Worm (Caenorhabditis elegans) whole organism, L4 larva: Measurements from ENCODE around the gene lin-5.

Experiments used
- F10B5.3 ChIP-seq: sonication (generic microtip); optimal IDR thresholded peaks from 2 replicates; lab custom pipeline; 2016; ENCODE audit warnings: mild to moderate bottlenecking, missing genetic modification characterization, missing compliant biosample characterization
- R02D3.7 ChIP-seq: fragments of 150-350 bp; sonication (generic microtip); optimal IDR thresholded peaks from 3 replicates; lab custom pipeline; 2014; ENCODE audit warnings: missing biosample characterization, missing genetic modification characterization
- T26A8.4 ChIP-seq: fragments of 200-800 bp; sonication (Bioruptor generic); IDR thresholded peaks from 2 replicates; pipeline ENCODE4 v1.3.6; 2022; ENCODE audit warnings: missing genetic modification characterization, missing compliant biosample characterization
- Y5F2A.4 ChIP-seq: fragments of 200-800 bp; sonication (Bioruptor generic); optimal IDR thresholded peaks from 2 replicates; lab custom pipeline; 2018; ENCODE audit warnings: mild to moderate bottlenecking, missing genetic modification characterization, missing compliant biosample characterization
- ZK546.5 ChIP-seq, 2 experiments: sonication (generic microtip); optimal IDR thresholded peaks; 2 replicates each; lab custom pipeline; 2017; ENCODE audit warnings: missing biosample characterization in 2 of 2, missing genetic modification characterization in 2 of 2
- ceh-44 ChIP-seq: fragments of 200-800 bp; sonication (Bioruptor generic); IDR thresholded peaks from 2 replicates; pipeline ENCODE4 v1.3.6; 2022; ENCODE audit warnings: missing genetic modification reagents, missing genetic modification characterization, missing compliant biosample characterization
- cey-2 ChIP-seq: sonication (generic microtip); optimal IDR thresholded peaks from 3 replicates; lab custom pipeline; 2017; ENCODE audit warnings: missing genetic modification characterization, mild to moderate bottlenecking, missing compliant biosample characterization, antibody characterized with exemption, borderline replicate concordance; ENCODE audit not compliant: insufficient read depth
- daf-16 ChIP-seq, 3 experiments: sonication (generic microtip); optimal IDR thresholded peaks; 2 replicates each; lab custom pipeline; 2016 to 2017; ENCODE audit warnings: missing genetic modification characterization in 3 of 3, missing genetic modification reagents in 3 of 3, mild to moderate bottlenecking in 2 of 3, missing compliant biosample characterization in 2 of 3, missing biosample characterization in 1 of 3, moderate library complexity in 1 of 3
- dmd-8 ChIP-seq: fragments of 200-800 bp; sonication (Bioruptor generic); IDR thresholded peaks from 2 replicates; pipeline ENCODE4 v1.3.6; 2022; ENCODE audit warnings: missing genetic modification characterization, missing compliant biosample characterization
- dve-1 ChIP-seq: sonication (generic microtip); optimal IDR thresholded peaks from 2 replicates; lab custom pipeline; 2017; ENCODE audit warnings: antibody characterized with exemption, mild to moderate bottlenecking, missing genetic modification characterization, missing compliant biosample characterization; ENCODE audit not compliant: insufficient read depth
- egl-43 ChIP-seq: fragments of 200-800 bp; sonication (Bioruptor generic); IDR thresholded peaks from 2 replicates; pipeline ENCODE4 v1.3.6; 2022; ENCODE audit warnings: missing genetic modification reagents, missing genetic modification characterization, missing compliant biosample characterization
- hlh-11 ChIP-seq: fragments of 200-800 bp; sonication (Bioruptor generic); optimal IDR thresholded peaks from 2 replicates; lab custom pipeline; 2018; ENCODE audit warnings: mild to moderate bottlenecking, missing genetic modification characterization, missing compliant biosample characterization
- hlh-30 ChIP-seq: sonication (generic microtip); optimal IDR thresholded peaks from 2 replicates; lab custom pipeline; 2017; ENCODE audit warnings: antibody characterized with exemption, mild to moderate bottlenecking, missing genetic modification characterization, missing compliant biosample characterization; ENCODE audit not compliant: insufficient read depth
- hmg-1.1 ChIP-seq: fragments of 200-800 bp; sonication (Bioruptor generic); IDR thresholded peaks from 2 replicates; pipeline ENCODE4 v1.3.6; 2022; ENCODE audit warnings: missing genetic modification reagents, missing genetic modification characterization, missing compliant biosample characterization
- lsy-2 ChIP-seq, 2 experiments: fragments of 150-350 bp in 1 of 2; sonication (generic microtip) in 1 of 2; optimal IDR thresholded peaks; 2 replicates each; lab custom pipeline; 2014 to 2017; ENCODE audit warnings: missing biosample characterization in 2 of 2, missing genetic modification characterization in 2 of 2
- madf-5 ChIP-seq, 2 experiments: fragments of 200-800 bp; sonication (Bioruptor generic); IDR thresholded peaks; 2 replicates each; pipeline ENCODE4 v1.3.6; 2022; ENCODE audit warnings: missing compliant biosample characterization in 2 of 2, missing genetic modification characterization in 2 of 2
- mdt-29 ChIP-seq: fragments of 200-800 bp; sonication (Bioruptor generic); IDR thresholded peaks from 2 replicates; pipeline ENCODE4 v1.3.6; 2022; ENCODE audit warnings: missing genetic modification reagents, missing genetic modification characterization, missing compliant biosample characterization
- mep-1 ChIP-seq: fragments of 150-350 bp; sonication (generic microtip); optimal IDR thresholded peaks from 3 replicates; lab custom pipeline; 2014; ENCODE audit warnings: missing biosample characterization, missing genetic modification characterization
- mes-2 ChIP-seq: sonication (generic microtip); optimal IDR thresholded peaks from 2 replicates; lab custom pipeline; 2016; ENCODE audit warnings: missing genotype, mild to moderate bottlenecking, missing genetic modification characterization, missing compliant biosample characterization; ENCODE audit not compliant: poor library complexity, severe bottlenecking
- mxl-3 ChIP-seq: fragments of 200-800 bp; sonication (Bioruptor generic); optimal IDR thresholded peaks from 2 replicates; lab custom pipeline; 2018; ENCODE audit warnings: mild to moderate bottlenecking, missing genetic modification characterization, missing compliant biosample characterization
- nhr-102 ChIP-seq: sonication (generic microtip); optimal IDR thresholded peaks from 2 replicates; lab custom pipeline; 2016; ENCODE audit warnings: mild to moderate bottlenecking, missing genetic modification characterization, moderate library complexity, missing compliant biosample characterization
- nhr-111 ChIP-seq: fragments of 200-800 bp; sonication (Bioruptor generic); optimal IDR thresholded peaks from 2 replicates; lab custom pipeline; 2018; ENCODE audit warnings: mild to moderate bottlenecking, missing genetic modification characterization, missing compliant biosample characterization
- nhr-28 ChIP-seq: fragments of 150-350 bp; optimal IDR thresholded peaks from 2 replicates; lab custom pipeline; 2014; ENCODE audit warnings: missing biosample characterization, missing genetic modification characterization
- nhr-77 ChIP-seq: fragments of 150-350 bp; optimal IDR thresholded peaks from 2 replicates; lab custom pipeline; 2014; ENCODE audit warnings: missing biosample characterization, missing genetic modification characterization
- php-3 ChIP-seq: fragments of 200-800 bp; sonication (Bioruptor generic); IDR thresholded peaks from 2 replicates; pipeline ENCODE4 v1.3.6; 2022; ENCODE audit warnings: missing genetic modification reagents, missing genetic modification characterization, missing compliant biosample characterization
- pqm-1 ChIP-seq: sonication (generic microtip); optimal IDR thresholded peaks from 2 replicates; lab custom pipeline; 2017; ENCODE audit warnings: missing biosample characterization, missing genetic modification characterization
- tra-1 ChIP-seq: fragments of 200-800 bp; sonication (Bioruptor generic); IDR thresholded peaks from 2 replicates; pipeline ENCODE4 v1.3.6; 2022; ENCODE audit warnings: missing genetic modification reagents, missing genetic modification characterization, missing compliant biosample characterization
- unc-130 ChIP-seq: sonication (generic microtip); optimal IDR thresholded peaks from 2 replicates; lab custom pipeline; 2016; ENCODE audit warnings: missing genetic modification reagents, missing genetic modification characterization, missing compliant biosample characterization
- unc-62 ChIP-seq, 3 experiments: fragments of 150-350 bp in 1 of 3; sonication (generic microtip); optimal IDR thresholded peaks in 2 of 3; peaks in 1 of 3; 1 replicate in 1 of 3; 2 replicates in 2 of 3; lab custom pipeline; 2014 to 2017; ENCODE audit warnings: missing biosample characterization in 3 of 3, missing genetic modification characterization in 3 of 3, missing genetic modification reagents in 3 of 3, missing genotype in 1 of 3
- zfp-2 ChIP-seq: sonication (generic microtip); optimal IDR thresholded peaks from 2 replicates; lab custom pipeline; 2016; ENCODE audit warnings: mild to moderate bottlenecking, missing genetic modification characterization, missing compliant biosample characterization
- zip-2 ChIP-seq: fragments of 150-350 bp; optimal IDR thresholded peaks from 2 replicates; lab custom pipeline; 2014; ENCODE audit warnings: missing biosample characterization, missing genetic modification characterization
- ztf-11 ChIP-seq: fragments of 150-350 bp; optimal IDR thresholded peaks from 2 replicates; lab custom pipeline; 2014; ENCODE audit warnings: missing biosample characterization, missing genetic modification characterization

lin-5 gene

DNA sequence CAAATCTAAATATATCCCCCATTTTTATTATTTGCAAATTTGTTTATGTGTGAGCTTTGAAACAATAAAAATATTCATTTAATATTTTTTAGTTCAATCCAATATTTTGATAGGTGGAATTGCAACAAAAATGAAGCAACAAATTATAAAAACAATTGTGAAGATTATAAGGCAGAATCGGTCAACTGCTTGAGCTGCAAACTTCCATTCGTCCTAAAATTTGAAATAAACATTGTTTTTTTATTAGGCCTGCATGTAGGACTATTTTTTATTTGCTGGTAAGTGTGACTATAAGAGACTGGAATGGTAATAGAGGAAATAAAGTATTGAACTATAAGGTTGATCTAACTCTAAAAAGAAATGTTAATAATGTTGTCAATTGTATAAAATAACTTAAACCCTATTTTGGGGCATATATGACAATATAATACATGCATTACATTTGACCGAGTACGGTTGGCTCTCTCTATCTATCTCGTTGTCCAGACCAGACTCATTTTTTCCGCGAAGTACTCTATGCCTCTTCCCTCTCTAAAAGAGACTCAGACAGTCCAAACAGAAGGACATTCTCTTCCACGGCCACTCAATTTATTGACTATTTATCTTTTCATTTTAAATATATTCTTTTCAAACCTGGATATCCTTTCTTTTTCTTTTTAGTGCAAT, 14.7 kb upstream of the lin-5 start, which contains the start of gene T09A5.4:
T09A5.4 (plus strand) TSS at position 616 of the 666 bp plus-strand sequence.
- TF ChIP-seq lsy-2 (tag; optimal IDR thresholded peaks at IDR 0.05; lab: Kevin White, UChicago) (peak in 1 of 2 experiments; percentile 33), unc-62 (GFP tag; optimal IDR thresholded peaks at IDR 0.05 in 1 of 2; lab: Kevin White, UChicago) (peak in 1 of 2 experiments; percentile 92), unc-62 (tag; optimal IDR thresholded peaks at IDR 0.05; lab: Kevin White, UChicago) (no peak), unc-130 (GFP tag; lab: Kevin White, UChicago) (no peak), mes-2 (tag; lab: Kevin White, UChicago) (peak; percentile 45), egl-43 (GFP tag; lab: Robert Waterston, UW) (no peak), mdt-29 (GFP tag; lab: Robert Waterston, UW) (no peak), zip-2 (tag; lab: Kevin White, UChicago) (no peak), F10B5.3 (tag; lab: Kevin White, UChicago) (no peak)
- TF ChIP-seq, all 104 proteins: peak for 3

DNA sequence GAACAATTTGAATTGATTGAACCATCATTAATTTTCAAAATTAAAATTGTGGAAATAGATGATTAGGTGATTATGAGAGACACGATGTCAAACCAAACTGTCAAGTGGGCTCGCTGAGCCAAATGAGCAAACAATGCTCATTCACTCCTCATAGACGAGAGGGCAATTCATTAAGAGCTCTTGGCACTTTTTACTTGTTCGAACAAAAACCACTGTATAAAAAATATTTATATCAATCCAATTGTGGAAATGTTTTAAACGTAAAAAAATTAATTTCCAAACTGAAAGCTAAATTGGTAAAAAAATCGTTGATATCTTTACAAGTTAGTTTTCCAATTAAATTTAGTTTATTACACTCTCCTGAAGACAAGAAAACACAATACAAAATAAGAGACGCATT, 10.7 kb upstream of the lin-5 start, which contains the start of gene acr-7:
acr-7 (minus strand) TSS at position 101 of the 400 bp plus-strand sequence.
- no peak for TF ChIP-seq zfp-2 (tag; lab: Kevin White, UChicago)
- no peak for TF ChIP-seq nhr-77 (tag; lab: Kevin White, UChicago)
- no peak for TF ChIP-seq madf-5 (GFP tag; IDR thresholded peaks at IDR 0.05; lab: Robert Waterston, UW)
- TF ChIP-seq ztf-11 (tag; lab: Kevin White, UChicago): no peak
- no peak for TF ChIP-seq tra-1 (GFP tag; lab: Robert Waterston, UW)
- TF ChIP-seq mep-1 (tag; lab: Kevin White, UChicago): no peak
- no peak for TF ChIP-seq nhr-111 (GFP tag; lab: Kevin White, UChicago)

DNA sequence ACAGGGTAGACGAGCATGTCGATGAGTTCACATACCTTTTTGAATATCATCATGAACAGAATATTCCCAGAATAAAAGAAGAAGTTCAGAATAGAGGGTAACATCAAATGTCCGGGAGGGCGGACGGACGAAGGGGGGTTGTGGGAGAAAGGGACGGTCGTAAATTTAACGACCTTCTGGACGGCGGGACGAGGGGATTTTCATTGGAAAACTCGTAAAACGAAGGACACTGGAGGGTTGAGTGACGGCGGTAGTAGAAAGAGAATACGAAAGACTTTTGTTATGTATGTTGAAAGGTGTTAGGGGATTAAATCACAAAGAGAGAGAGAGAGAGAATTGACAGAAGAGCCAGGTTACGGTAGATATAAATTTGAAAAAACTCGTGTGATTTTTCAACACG, 9.8 kb upstream of the lin-5 start:
- no peak for TF ChIP-seq nhr-102 (tag; lab: Kevin White, UChicago)
- no peak for TF ChIP-seq Y5F2A.4 (GFP tag; lab: Kevin White, UChicago)
- TF ChIP-seq cey-2: no peak
- peak in 1 of 2 experiments; percentile 1 for TF ChIP-seq lsy-2 (tag; optimal IDR thresholded peaks at IDR 0.05; lab: Kevin White, UChicago)
- no peak for TF ChIP-seq mxl-3 (GFP tag; lab: Kevin White, UChicago)
- TF ChIP-seq zip-2 (tag; lab: Kevin White, UChicago): no peak
- peak; percentile 84 for TF ChIP-seq php-3
- TF ChIP-seq hlh-11: no peak
- no peak for TF ChIP-seq hmg-1.1 (GFP tag; lab: Robert Waterston, UW)
- no peak for TF ChIP-seq ceh-44 (GFP tag; lab: Robert Waterston, UW)
- no peak for TF ChIP-seq dmd-8 (GFP tag; lab: Robert Waterston, UW)

DNA sequence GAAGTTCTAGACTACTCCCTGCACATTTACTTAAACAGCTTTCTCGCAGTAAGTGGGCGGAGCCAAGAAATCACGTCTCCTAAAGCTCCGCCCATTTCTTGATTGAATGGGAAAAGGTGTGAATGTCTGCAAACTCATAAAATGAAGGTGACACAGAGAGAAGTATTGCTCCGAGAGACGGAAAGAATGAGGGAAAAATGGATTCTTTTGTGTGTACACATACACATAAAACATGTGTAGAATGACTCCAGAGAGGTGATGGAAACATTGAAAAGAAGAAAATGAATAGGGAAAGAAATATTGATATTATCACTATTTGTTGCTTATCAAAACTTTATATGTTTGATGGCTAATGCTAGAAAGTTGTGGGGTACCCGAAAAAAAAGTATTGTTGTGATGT, 8.9 kb upstream of the lin-5 start:
- TF ChIP-seq hmg-1.1 (GFP tag; lab: Robert Waterston, UW): 0 out of 2 replicates have a peak, but pooled peaks have one; percentile 37
- peak; percentile 9 for TF ChIP-seq hlh-30
- TF ChIP-seq ZK546.5 (tag; optimal IDR thresholded peaks at IDR 0.05; lab: Kevin White, UChicago): no peak
- peak; percentile 60 for TF ChIP-seq dve-1 (tag; lab: Kevin White, UChicago)
- TF ChIP-seq daf-16 (GFP tag; optimal IDR thresholded peaks at IDR 0.05; lab: Kevin White, UChicago): no peak
- TF ChIP-seq daf-16 (tag; optimal IDR thresholded peaks at IDR 0.05; lab: Kevin White, UChicago): peak; percentile 51
- TF ChIP-seq php-3: peak; percentile 44; the same call in 1 of the 2 replicates
- TF ChIP-seq T26A8.4 (GFP tag; lab: Robert Waterston, UW): no peak
- TF ChIP-seq nhr-28 (tag; lab: Kevin White, UChicago): peak; percentile 58
- no peak for TF ChIP-seq R02D3.7 (tag; lab: Kevin White, UChicago)
- peak; percentile 6 for TF ChIP-seq mep-1 (tag; lab: Kevin White, UChicago)
- peak; percentile 73 for TF ChIP-seq pqm-1 (tag; lab: Kevin White, UChicago)
- TF ChIP-seq, all 104 proteins: peak for 8
